Worm (Caenorhabditis elegans) whole organism, late embryonic: ENCODE results near the gene ets-5.
A peak's percentile ranks its signal among the peaks of the same experiment; 100 is the strongest.

Experiments
- C38D4.7 ChIP-seq: fragments of 200-800 bp; sonication (Bioruptor generic); optimal IDR thresholded peaks from 2 replicates; lab custom pipeline; 2018; ENCODE audit warnings: mild to moderate bottlenecking, missing genetic modification characterization, moderate library complexity, missing compliant biosample characterization
- Y22D7AL.16 ChIP-seq: sonication (generic microtip); optimal IDR thresholded peaks from 2 replicates; lab custom pipeline; 2016; ENCODE audit warnings: missing genetic modification characterization, missing compliant biosample characterization
- ahr-1 ChIP-seq: sonication (generic microtip); optimal IDR thresholded peaks from 2 replicates; lab custom pipeline; 2016; ENCODE audit warnings: missing genetic modification characterization, missing compliant biosample characterization
- ceh-19 ChIP-seq: fragments of 200-800 bp; sonication (Bioruptor generic); optimal IDR thresholded peaks from 2 replicates; lab custom pipeline; 2018; ENCODE audit warnings: mild to moderate bottlenecking, missing genetic modification characterization, missing compliant biosample characterization
- ceh-22 ChIP-seq: sonication (generic microtip); optimal IDR thresholded peaks from 2 replicates; lab custom pipeline; 2017; ENCODE audit warnings: missing biosample characterization, missing genetic modification characterization
- ceh-31 ChIP-seq: sonication (generic microtip); optimal IDR thresholded peaks from 2 replicates; lab custom pipeline; 2016; ENCODE audit warnings: missing genetic modification characterization, missing compliant biosample characterization
- ceh-34 ChIP-seq: sonication (generic microtip); optimal IDR thresholded peaks from 2 replicates; lab custom pipeline; 2016; ENCODE audit warnings: mild to moderate bottlenecking, missing genetic modification characterization, missing compliant biosample characterization
- ceh-6 ChIP-seq: fragments of 200-800 bp; sonication (Bioruptor generic); optimal IDR thresholded peaks from 2 replicates; lab custom pipeline; 2018; ENCODE audit warnings: mild to moderate bottlenecking, missing genetic modification characterization, missing compliant biosample characterization
- ceh-9 ChIP-seq: sonication (generic microtip); optimal IDR thresholded peaks from 2 replicates; lab custom pipeline; 2016; ENCODE audit warnings: mild to moderate bottlenecking, missing genetic modification characterization, inconsistent platforms, missing compliant biosample characterization
- dmd-4 ChIP-seq: sonication (generic microtip); optimal IDR thresholded peaks from 2 replicates; lab custom pipeline; 2016; ENCODE audit warnings: borderline replicate concordance, missing genetic modification characterization, missing compliant biosample characterization
- elt-2 ChIP-seq: sonication (generic microtip); optimal IDR thresholded peaks from 2 replicates; lab custom pipeline; 2016; ENCODE audit warnings: missing genetic modification reagents, missing genetic modification characterization, missing compliant biosample characterization
- elt-4 ChIP-seq: sonication (generic microtip); optimal IDR thresholded peaks from 2 replicates; lab custom pipeline; 2016; ENCODE audit warnings: missing genetic modification characterization, missing compliant biosample characterization
- ets-4 ChIP-seq: sonication (generic microtip); optimal IDR thresholded peaks from 2 replicates; lab custom pipeline; 2016; ENCODE audit warnings: missing genetic modification characterization, missing compliant biosample characterization
- fkh-10 ChIP-seq: fragments of 150-350 bp; optimal IDR thresholded peaks from 2 replicates; lab custom pipeline; 2014; ENCODE audit warnings: missing biosample characterization, missing genetic modification reagents, missing genetic modification characterization
- gmeb-2 ChIP-seq: sonication (generic microtip); optimal IDR thresholded peaks from 2 replicates; lab custom pipeline; 2016; ENCODE audit warnings: missing genetic modification characterization, inconsistent platforms, missing compliant biosample characterization
- hlh-15 ChIP-seq: sonication (generic microtip); optimal IDR thresholded peaks from 2 replicates; lab custom pipeline; 2016; ENCODE audit warnings: missing genetic modification characterization, missing compliant biosample characterization
- lin-11 ChIP-seq: fragments of 200-800 bp; sonication (Bioruptor generic); optimal IDR thresholded peaks from 2 replicates; lab custom pipeline; 2018; ENCODE audit warnings: mild to moderate bottlenecking, missing genetic modification characterization, missing compliant biosample characterization
- nhr-232 ChIP-seq: sonication (generic microtip); optimal IDR thresholded peaks from 2 replicates; lab custom pipeline; 2016; ENCODE audit warnings: missing genetic modification characterization, missing compliant biosample characterization
- npax-4 ChIP-seq: sonication (generic microtip); optimal IDR thresholded peaks from 2 replicates; lab custom pipeline; 2016; ENCODE audit warnings: missing genetic modification characterization, missing compliant biosample characterization
- pax-1 ChIP-seq: fragments of 150-350 bp; optimal IDR thresholded peaks from 2 replicates; lab custom pipeline; 2014; ENCODE audit warnings: missing biosample characterization, missing genetic modification characterization
- pha-2 ChIP-seq: sonication (generic microtip); optimal IDR thresholded peaks from 2 replicates; lab custom pipeline; 2017; ENCODE audit warnings: mild to moderate bottlenecking, missing genetic modification characterization, missing compliant biosample characterization
- pha-4 ChIP-seq: fragments of 150-350 bp; optimal IDR thresholded peaks from 2 replicates; lab custom pipeline; 2018; ENCODE audit warnings: missing biosample characterization, missing genetic modification reagents, missing genetic modification characterization
- pros-1 ChIP-seq: fragments of 150-350 bp; optimal IDR thresholded peaks from 2 replicates; lab custom pipeline; 2014; ENCODE audit warnings: missing biosample characterization, missing genetic modification reagents, missing genetic modification characterization
- rnt-1 ChIP-seq: sonication (generic microtip); optimal IDR thresholded peaks from 2 replicates; lab custom pipeline; 2016; ENCODE audit warnings: missing genetic modification characterization, missing compliant biosample characterization
- sdc-2 ChIP-seq: sonication (generic microtip); optimal IDR thresholded peaks from 2 replicates; lab custom pipeline; 2016; ENCODE audit warnings: missing genotype, missing genetic modification characterization, missing compliant biosample characterization
- syd-9 ChIP-seq: sonication (generic microtip); optimal IDR thresholded peaks from 2 replicates; lab custom pipeline; 2016; ENCODE audit warnings: mild to moderate bottlenecking, missing genetic modification characterization, moderate library complexity, missing compliant biosample characterization
- tbx-2 ChIP-seq: sonication (generic microtip); optimal IDR thresholded peaks from 2 replicates; lab custom pipeline; 2016; ENCODE audit warnings: missing genetic modification characterization, missing compliant biosample characterization
- ttx-3 ChIP-seq: sonication (generic microtip); optimal IDR thresholded peaks from 2 replicates; lab custom pipeline; 2016; ENCODE audit warnings: missing genetic modification reagents, missing genetic modification characterization, missing compliant biosample characterization
- unc-42 ChIP-seq: sonication (generic microtip); optimal IDR thresholded peaks from 2 replicates; lab custom pipeline; 2016; ENCODE audit warnings: missing genotype, missing genetic modification characterization, missing compliant biosample characterization
- unc-86 ChIP-seq: sonication (generic microtip); optimal IDR thresholded peaks from 2 replicates; lab custom pipeline; 2016; ENCODE audit warnings: missing genetic modification characterization, missing compliant biosample characterization
- ztf-16 ChIP-seq: sonication (generic microtip); optimal IDR thresholded peaks from 2 replicates; lab custom pipeline; 2017; ENCODE audit warnings: missing genetic modification characterization, missing compliant biosample characterization

ets-5 gene

DNA sequence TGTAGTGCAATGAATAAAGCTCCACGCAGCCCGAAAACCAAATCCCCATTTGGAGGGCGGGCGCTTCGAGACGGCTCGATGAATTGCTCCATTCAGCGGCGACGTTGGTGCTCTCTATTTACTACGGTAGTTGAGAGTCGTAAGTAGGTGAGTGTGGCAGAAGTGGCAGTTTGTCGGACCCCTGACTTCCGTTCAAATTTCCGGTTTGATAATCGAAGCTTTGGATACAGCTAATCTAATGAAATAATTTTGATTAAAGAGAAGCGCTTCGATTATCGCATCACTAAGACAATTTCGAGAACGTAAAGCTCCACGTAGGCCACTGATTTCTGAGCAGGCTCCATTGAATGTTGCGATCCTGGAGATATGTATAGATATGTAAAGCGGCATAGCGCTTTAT is at the start of gene ets-5:
TSS of gene ets-5 (minus strand) at position 32 of the 400 bp plus-strand sequence.
- TF ChIP-seq elt-2 (tag; lab: Kevin White, UChicago) (no peak), hlh-15 (no peak), ceh-19 (GFP tag; lab: Kevin White, UChicago) (no peak), ceh-34 (tag; lab: Kevin White, UChicago) (no peak), ceh-22 (no peak), fkh-10 (GFP tag; lab: Kevin White, UChicago) (no peak), Y22D7AL.16 (no peak), gmeb-2 (tag; lab: Kevin White, UChicago) (no peak), sdc-2 (tag; lab: Kevin White, UChicago) (no peak), elt-4 (tag; lab: Kevin White, UChicago) (no peak), syd-9 (tag; lab: Kevin White, UChicago) (no peak), ztf-16 (tag; lab: Kevin White, UChicago) (no peak), ets-4 (tag; lab: Kevin White, UChicago) (no peak), dmd-4 (tag; lab: Kevin White, UChicago) (no peak)

DNA sequence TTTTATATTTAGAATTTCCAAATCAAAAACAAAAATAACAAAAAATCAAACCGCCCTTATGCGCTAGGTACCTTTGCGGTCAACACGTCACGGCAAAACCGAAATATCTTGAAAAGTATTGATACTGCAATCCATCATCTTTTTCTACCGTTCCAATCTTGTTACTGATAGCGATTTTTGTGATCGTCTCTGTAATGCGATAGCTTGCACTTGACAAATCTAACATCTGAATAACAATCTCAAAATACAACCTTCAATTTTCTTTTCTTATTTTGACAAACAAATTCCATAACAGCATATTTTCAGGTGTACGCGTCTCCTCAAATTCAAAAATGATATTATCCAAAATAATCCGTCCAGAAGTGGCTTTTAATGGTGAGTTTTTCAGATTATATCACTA is 49.7 kb upstream of the ets-5 start, which contains the start of gene tbc-7:
TSS of gene tbc-7 (plus strand) at position 301 of the 400 bp plus-strand sequence.
- TF ChIP-seq rnt-1 (no peak), ets-4 (tag; lab: Kevin White, UChicago) (no peak), ahr-1 (tag; lab: Kevin White, UChicago) (no peak), ceh-19 (GFP tag; lab: Kevin White, UChicago) (no peak), ceh-6 (GFP tag; lab: Kevin White, UChicago) (no peak), ceh-9 (tag; lab: Kevin White, UChicago) (no peak), ttx-3 (tag; lab: Kevin White, UChicago) (no peak), syd-9 (tag; lab: Kevin White, UChicago) (no peak), unc-86 (no peak), pha-2 (tag; lab: Kevin White, UChicago) (no peak), pha-4 (no peak), ceh-31 (no peak), ceh-22 (no peak), lin-11 (no peak), npax-4 (tag; lab: Kevin White, UChicago) (no peak)

DNA sequence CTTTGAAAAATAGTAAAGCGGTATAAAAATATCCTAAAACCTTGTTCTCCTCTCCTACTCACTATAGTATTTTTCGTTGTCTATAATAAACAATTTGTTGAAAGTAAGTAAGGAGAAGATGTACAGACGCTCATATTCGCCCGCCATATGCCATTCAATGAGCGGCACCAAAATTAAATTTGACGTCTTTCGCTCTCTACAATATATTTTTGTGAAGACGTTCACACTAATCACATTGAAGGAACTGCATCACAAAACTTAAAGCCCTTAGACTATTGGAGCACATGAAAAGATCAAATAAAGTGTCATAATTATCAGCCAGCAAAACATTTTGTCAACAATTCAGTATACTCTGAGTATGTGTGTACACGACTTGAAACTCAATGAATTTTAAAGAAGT is 47.4 kb upstream of the ets-5 start:
- TF ChIP-seq lin-11: no peak
- TF ChIP-seq unc-42 (tag; lab: Kevin White, UChicago): peak; percentile 80

DNA sequence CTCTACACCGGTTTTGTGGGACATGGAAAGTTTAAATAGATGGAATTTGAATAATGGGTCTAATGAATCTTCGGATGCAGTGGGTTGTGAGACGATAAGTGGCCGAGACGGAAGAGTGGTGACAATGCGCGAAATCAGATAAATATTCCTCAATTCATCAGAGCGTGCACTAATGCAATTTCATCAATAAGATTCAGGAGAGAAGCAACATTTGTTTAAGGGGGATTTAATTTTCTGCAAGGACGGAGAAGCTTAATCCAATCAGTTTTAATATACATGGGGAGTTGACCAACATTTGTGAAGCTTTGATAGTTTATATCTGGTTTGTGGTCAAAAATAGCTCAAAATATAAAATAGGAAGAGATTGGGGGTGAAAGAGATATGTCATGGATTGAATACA is 45.1 kb upstream of the ets-5 start:
- TF ChIP-seq C38D4.7 (GFP tag; lab: Kevin White, UChicago) (no peak), ceh-31 (peak; percentile 43), unc-42 (tag; lab: Kevin White, UChicago) (peak; percentile 100)

DNA sequence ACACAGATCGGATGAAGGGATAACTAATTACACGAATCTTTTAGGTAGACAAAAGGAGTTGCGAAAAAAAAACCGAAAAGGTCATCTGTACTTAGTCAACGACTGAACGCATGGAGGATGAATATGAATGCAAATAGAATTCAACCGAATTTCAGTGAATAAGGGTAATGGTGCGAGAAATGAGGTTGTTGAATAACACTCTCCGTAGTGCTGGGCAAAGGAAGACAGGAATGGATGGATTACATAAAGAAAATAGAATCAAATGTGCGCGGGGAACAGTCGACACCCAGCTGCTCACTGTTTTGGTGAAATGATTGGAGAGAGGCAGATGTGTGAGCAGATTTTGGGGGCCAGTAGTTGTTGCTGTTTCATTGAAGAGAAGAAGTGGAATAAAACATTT is 40.0 kb upstream of the ets-5 start:
- TF ChIP-seq unc-42 (tag; lab: Kevin White, UChicago): peak; percentile 55
- TF ChIP-seq pha-4: no peak

DNA sequence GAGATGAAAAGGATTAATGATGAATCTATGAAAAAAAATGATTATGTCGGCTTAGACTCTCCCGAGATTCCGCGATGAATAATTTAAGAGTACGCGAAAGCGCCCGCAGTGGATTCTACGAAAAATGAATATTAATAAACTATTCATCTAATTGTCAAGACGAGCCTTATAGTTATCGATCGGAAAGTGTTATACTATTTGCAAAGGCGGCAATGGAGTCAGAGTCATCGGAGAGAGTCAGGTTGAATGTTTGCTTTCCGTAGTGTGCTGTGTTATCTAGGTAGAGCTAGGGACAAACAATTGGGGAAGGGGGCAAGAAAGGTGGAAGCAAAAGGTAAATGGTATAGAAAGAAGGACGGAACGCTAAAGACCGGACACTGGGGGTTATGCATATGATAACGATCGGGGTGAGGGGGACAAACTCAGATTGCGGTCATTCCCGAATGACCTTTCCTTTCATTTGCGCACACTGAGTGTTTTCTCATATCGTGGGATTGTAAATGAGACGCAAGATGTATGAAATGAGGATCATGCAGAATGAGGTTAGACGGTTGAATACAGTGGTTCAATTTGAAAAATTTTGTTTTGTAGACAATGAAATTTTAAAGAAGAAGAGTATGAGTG is 38.6 kb upstream of the ets-5 start:
- TF ChIP-seq elt-2 (tag; lab: Kevin White, UChicago) (peak; percentile 41), tbx-2 (peak; percentile 22), pax-1 (tag; lab: Kevin White, UChicago) (peak; percentile 38), pha-2 (tag; lab: Kevin White, UChicago) (peak; percentile 51), sdc-2 (tag; lab: Kevin White, UChicago) (peak; percentile 36), ceh-19 (GFP tag; lab: Kevin White, UChicago) (peak; percentile 7), ttx-3 (tag; lab: Kevin White, UChicago) (no peak), ceh-34 (tag; lab: Kevin White, UChicago) (peak; percentile 22), pros-1 (tag; lab: Kevin White, UChicago) (no peak), nhr-232 (tag; lab: Kevin White, UChicago) (no peak), ceh-31 (peak; percentile 11)
